Fruit fly (Drosophila melanogaster) whole organism, embryonic: Measurements from ENCODE around the gene IFT54.
A peak's percentile ranks its signal among the peaks of the same experiment; 100 is the strongest.

Experiments used
- Atf3 ChIP-seq: fragments of 200-800 bp; sonication (Bioruptor generic); optimal IDR thresholded peaks from 3 replicates; lab custom pipeline; 2016; ENCODE audit warnings: missing biosample characterization, missing genetic modification characterization
- CG11456 ChIP-seq: fragments of 200-800 bp; sonication (Bioruptor generic); IDR thresholded peaks from 3 replicates; pipeline ENCODE4 v1.3.6; 2022; ENCODE audit warnings: missing biosample characterization, missing genetic modification characterization
- CG12391 ChIP-seq: fragments of 200-800 bp; sonication (Bioruptor generic); optimal IDR thresholded peaks from 3 replicates; lab custom pipeline; 2018; ENCODE audit warnings: missing biosample characterization, mild to moderate bottlenecking, missing genetic modification characterization, moderate library complexity
- CG14965 ChIP-seq: fragments of 200-800 bp; sonication (Bioruptor generic); optimal IDR thresholded peaks from 2 replicates; lab custom pipeline; 2016; ENCODE audit warnings: missing biosample characterization, missing genetic modification characterization, borderline replicate concordance
- CG17361 ChIP-seq: fragments of 200-800 bp; sonication (Bioruptor generic); IDR thresholded peaks from 3 replicates; pipeline ENCODE4 v1.3.6; 2022; ENCODE audit warnings: missing biosample characterization, missing genetic modification characterization
- CG18262 ChIP-seq: fragments of 200-800 bp; optimal IDR thresholded peaks from 3 replicates; lab custom pipeline; 2019; ENCODE audit warnings: missing biosample characterization, mild to moderate bottlenecking, missing genetic modification characterization, moderate library complexity
- CG2678 ChIP-seq: fragments of 200-800 bp; sonication (Bioruptor generic); optimal IDR thresholded peaks from 3 replicates; lab custom pipeline; 2019; ENCODE audit warnings: missing biosample characterization, mild to moderate bottlenecking, missing genetic modification characterization, moderate library complexity
- CG30403 ChIP-seq: fragments of 200-800 bp; sonication (Bioruptor generic); optimal IDR thresholded peaks from 3 replicates; lab custom pipeline; 2016; ENCODE audit warnings: missing biosample characterization, missing genetic modification characterization
- CG5180 ChIP-seq: fragments of 200-800 bp; sonication (Bioruptor generic); optimal IDR thresholded peaks from 3 replicates; lab custom pipeline; 2017; ENCODE audit warnings: missing biosample characterization, missing genetic modification characterization, mild to moderate bottlenecking, moderate library complexity, missing genetic modification reagents
- CG6765 ChIP-seq: fragments of 200-800 bp; sonication (Bioruptor generic); optimal IDR thresholded peaks from 3 replicates; lab custom pipeline; 2017; ENCODE audit warnings: missing biosample characterization, mild to moderate bottlenecking, missing genetic modification characterization
- CG7556 ChIP-seq: fragments of 200-800 bp; sonication (Bioruptor generic); optimal IDR thresholded peaks from 2 replicates; lab custom pipeline; 2017; ENCODE audit warnings: missing biosample characterization, mild to moderate bottlenecking, missing genetic modification characterization
- CG8359 ChIP-seq: fragments of 200-800 bp; sonication (Bioruptor generic); optimal IDR thresholded peaks from 2 replicates; lab custom pipeline; 2017; ENCODE audit warnings: missing biosample characterization, mild to moderate bottlenecking, missing genetic modification characterization, borderline replicate concordance
- CG9932 ChIP-seq: fragments of 200-800 bp; sonication (Bioruptor generic); IDR thresholded peaks from 2 replicates; pipeline ENCODE4 v1.3.6; 2022; ENCODE audit warnings: missing biosample characterization, missing genetic modification characterization
- Deaf1 ChIP-seq: fragments of 200-800 bp; optimal IDR thresholded peaks from 3 replicates; lab custom pipeline; 2019; ENCODE audit warnings: missing biosample characterization, mild to moderate bottlenecking, missing genetic modification characterization, moderate library complexity
- Dek ChIP-seq: fragments of 200-800 bp; sonication (Bioruptor generic); optimal IDR thresholded peaks from 3 replicates; lab custom pipeline; 2019; ENCODE audit warnings: missing biosample characterization, mild to moderate bottlenecking, missing genetic modification characterization, moderate library complexity
- Fer3 ChIP-seq: fragments of 200-800 bp; sonication (Bioruptor generic); optimal IDR thresholded peaks from 2 replicates; lab custom pipeline; 2018; ENCODE audit warnings: missing biosample characterization, mild to moderate bottlenecking, missing genetic modification characterization, moderate library complexity
- Med ChIP-seq: fragments of 200-800 bp; sonication (Bioruptor generic); peaks from one replicate; lab custom pipeline; 2016; ENCODE audit warnings: missing biosample characterization, missing genetic modification characterization, mild to moderate bottlenecking, inconsistent platforms, moderate library complexity
- Mes4 ChIP-seq: fragments of 200-800 bp; sonication (Bioruptor generic); optimal IDR thresholded peaks from 2 replicates; lab custom pipeline; 2016; ENCODE audit warnings: missing biosample characterization, missing genetic modification characterization
- Oli ChIP-seq: fragments of 200-800 bp; sonication (Bioruptor generic); optimal IDR thresholded peaks from 2 replicates; lab custom pipeline; 2018; ENCODE audit warnings: missing biosample characterization, mild to moderate bottlenecking, missing genetic modification characterization, moderate library complexity
- Opbp ChIP-seq: fragments of 200-800 bp; sonication (Bioruptor generic); IDR thresholded peaks from 3 replicates; pipeline ENCODE4 v1.3.6; 2022; ENCODE audit warnings: missing biosample characterization, missing genetic modification characterization; ENCODE audit not compliant: partially characterized antibody
- al ChIP-seq: fragments of 200-800 bp; sonication (Bioruptor generic); IDR thresholded peaks from 2 replicates; pipeline ENCODE4 v1.3.6; 2022; ENCODE audit warnings: missing biosample characterization, missing genetic modification characterization
- ap ChIP-seq: fragments of 200-800 bp; sonication (Bioruptor generic); IDR thresholded peaks from 2 replicates; pipeline ENCODE4 v1.3.6; 2022; ENCODE audit warnings: missing biosample characterization, missing genetic modification characterization
- bsh ChIP-seq, 2 experiments: fragments of 200-800 bp; sonication (Bioruptor generic); optimal IDR thresholded peaks; 2 replicates each; lab custom pipeline; 2017 to 2018; ENCODE audit warnings: mild to moderate bottlenecking in 2 of 2, missing biosample characterization in 2 of 2, missing genetic modification characterization in 2 of 2, moderate library complexity in 1 of 2
- btn ChIP-seq: fragments of 200-800 bp; sonication (Bioruptor generic); optimal IDR thresholded peaks from 2 replicates; lab custom pipeline; 2016; ENCODE audit warnings: missing biosample characterization, missing genetic modification characterization
- caup ChIP-seq: fragments of 200-800 bp; sonication (Bioruptor generic); optimal IDR thresholded peaks from 3 replicates; lab custom pipeline; 2017; ENCODE audit warnings: missing biosample characterization, mild to moderate bottlenecking, missing genetic modification characterization, moderate library complexity; ENCODE audit not compliant: severe bottlenecking
- cg ChIP-seq: fragments of 200-800 bp; sonication (Bioruptor generic); optimal IDR thresholded peaks from 3 replicates; lab custom pipeline; 2019; ENCODE audit warnings: missing biosample characterization, mild to moderate bottlenecking, missing genetic modification characterization, moderate library complexity
- chinmo ChIP-seq: fragments of 200-800 bp; sonication (Bioruptor generic); IDR thresholded peaks from 4 replicates; pipeline ENCODE4 v1.3.6; 2022; ENCODE audit warnings: missing biosample characterization, missing genetic modification characterization; ENCODE audit not compliant: partially characterized antibody
- chn ChIP-seq: fragments of 200-800 bp; sonication (Bioruptor generic); optimal IDR thresholded peaks from 2 replicates; lab custom pipeline; 2016; ENCODE audit warnings: missing biosample characterization, missing genetic modification characterization
- ci ChIP-seq: fragments of 200-800 bp; sonication (Bioruptor generic); IDR thresholded peaks from 3 replicates; pipeline ENCODE4 v1.3.6; 2022; ENCODE audit warnings: missing biosample characterization, missing genetic modification characterization
- corto ChIP-seq: fragments of 200-800 bp; sonication (Bioruptor generic); optimal IDR thresholded peaks from 2 replicates; lab custom pipeline; 2016; ENCODE audit warnings: missing biosample characterization, mild to moderate bottlenecking, missing genetic modification characterization, moderate library complexity
- crc ChIP-seq: fragments of 200-800 bp; sonication (Bioruptor generic); optimal IDR thresholded peaks from 2 replicates; lab custom pipeline; 2016; ENCODE audit warnings: missing biosample characterization, missing genetic modification characterization
- dan ChIP-seq: fragments of 200-800 bp; sonication (Bioruptor generic); IDR thresholded peaks from 2 replicates; pipeline ENCODE4 v1.3.6; 2022; ENCODE audit warnings: missing biosample characterization, missing genetic modification characterization
- dpn ChIP-seq, 2 experiments: fragments of 200-800 bp; sonication (Bioruptor generic); optimal IDR thresholded peaks; 3 replicates each; lab custom pipeline; 2016; ENCODE audit warnings: missing biosample characterization in 2 of 2, missing genetic modification characterization in 2 of 2
- dysf ChIP-seq: fragments of 200-800 bp; sonication (Bioruptor generic); IDR thresholded peaks from 3 replicates; pipeline ENCODE4 v1.3.6; 2022; ENCODE audit warnings: missing biosample characterization, missing genetic modification characterization
- fu2 ChIP-seq: fragments of 200-800 bp; sonication (Bioruptor generic); optimal IDR thresholded peaks from 2 replicates; lab custom pipeline; 2016; ENCODE audit warnings: missing biosample characterization, missing genetic modification characterization
- grau ChIP-seq: fragments of 200-800 bp; optimal IDR thresholded peaks from 3 replicates; lab custom pipeline; 2019; ENCODE audit warnings: missing biosample characterization, mild to moderate bottlenecking, missing genetic modification characterization, moderate library complexity
- gsb ChIP-seq: fragments of 200-800 bp; sonication (Bioruptor generic); IDR thresholded peaks from 2 replicates; pipeline ENCODE4 v1.3.6; 2022; ENCODE audit warnings: missing biosample characterization, missing genetic modification characterization
- ham ChIP-seq: fragments of 200-800 bp; sonication (Bioruptor generic); IDR thresholded peaks from 2 replicates; pipeline ENCODE4 v1.3.6; 2022; ENCODE audit warnings: missing biosample characterization, missing genetic modification characterization
- jumu ChIP-seq: fragments of 200-800 bp; sonication (Bioruptor generic); optimal IDR thresholded peaks from 3 replicates; lab custom pipeline; 2016; ENCODE audit warnings: missing biosample characterization, missing genetic modification characterization
- nmo ChIP-seq: fragments of 200-800 bp; sonication (Bioruptor generic); optimal IDR thresholded peaks from 2 replicates; lab custom pipeline; 2018; ENCODE audit warnings: missing biosample characterization, mild to moderate bottlenecking, missing genetic modification characterization, moderate library complexity
- pho ChIP-seq: fragments of 200-800 bp; sonication (Bioruptor generic); optimal IDR thresholded peaks from 2 replicates; lab custom pipeline; 2016; ENCODE audit warnings: missing biosample characterization, missing genetic modification characterization
- phol ChIP-seq: fragments of 200-800 bp; sonication (Bioruptor generic); optimal IDR thresholded peaks from 3 replicates; lab custom pipeline; 2018; ENCODE audit warnings: missing biosample characterization, mild to moderate bottlenecking, missing genetic modification characterization, moderate library complexity
- pita ChIP-seq: fragments of 200-800 bp; sonication (Bioruptor generic); optimal IDR thresholded peaks from 2 replicates; lab custom pipeline; 2017; ENCODE audit warnings: missing biosample characterization, mild to moderate bottlenecking, missing genetic modification characterization
- ranshi ChIP-seq: fragments of 200-800 bp; sonication (Bioruptor generic); IDR thresholded peaks from 2 replicates; pipeline ENCODE4 v1.3.6; 2022; ENCODE audit warnings: missing biosample characterization, missing genetic modification characterization
- rib ChIP-seq: fragments of 200-800 bp; sonication (Bioruptor generic); IDR thresholded peaks from 2 replicates; pipeline ENCODE4 v1.3.6; 2022; ENCODE audit warnings: missing biosample characterization, missing genetic modification characterization
- sd ChIP-seq: fragments of 200-800 bp; sonication (Bioruptor generic); optimal IDR thresholded peaks from 3 replicates; lab custom pipeline; 2018; ENCODE audit warnings: missing biosample characterization, mild to moderate bottlenecking, missing genetic modification characterization, moderate library complexity
- sens ChIP-seq: fragments of 200-800 bp; sonication (Bioruptor generic); peaks from one replicate; lab custom pipeline; 2016; ENCODE audit warnings: missing biosample characterization, missing genetic modification characterization
- unpg ChIP-seq: fragments of 200-800 bp; sonication (Bioruptor generic); optimal IDR thresholded peaks from 3 replicates; lab custom pipeline; 2018; ENCODE audit warnings: missing biosample characterization, mild to moderate bottlenecking, missing genetic modification characterization, moderate library complexity

The IFT54 gene

DNA sequence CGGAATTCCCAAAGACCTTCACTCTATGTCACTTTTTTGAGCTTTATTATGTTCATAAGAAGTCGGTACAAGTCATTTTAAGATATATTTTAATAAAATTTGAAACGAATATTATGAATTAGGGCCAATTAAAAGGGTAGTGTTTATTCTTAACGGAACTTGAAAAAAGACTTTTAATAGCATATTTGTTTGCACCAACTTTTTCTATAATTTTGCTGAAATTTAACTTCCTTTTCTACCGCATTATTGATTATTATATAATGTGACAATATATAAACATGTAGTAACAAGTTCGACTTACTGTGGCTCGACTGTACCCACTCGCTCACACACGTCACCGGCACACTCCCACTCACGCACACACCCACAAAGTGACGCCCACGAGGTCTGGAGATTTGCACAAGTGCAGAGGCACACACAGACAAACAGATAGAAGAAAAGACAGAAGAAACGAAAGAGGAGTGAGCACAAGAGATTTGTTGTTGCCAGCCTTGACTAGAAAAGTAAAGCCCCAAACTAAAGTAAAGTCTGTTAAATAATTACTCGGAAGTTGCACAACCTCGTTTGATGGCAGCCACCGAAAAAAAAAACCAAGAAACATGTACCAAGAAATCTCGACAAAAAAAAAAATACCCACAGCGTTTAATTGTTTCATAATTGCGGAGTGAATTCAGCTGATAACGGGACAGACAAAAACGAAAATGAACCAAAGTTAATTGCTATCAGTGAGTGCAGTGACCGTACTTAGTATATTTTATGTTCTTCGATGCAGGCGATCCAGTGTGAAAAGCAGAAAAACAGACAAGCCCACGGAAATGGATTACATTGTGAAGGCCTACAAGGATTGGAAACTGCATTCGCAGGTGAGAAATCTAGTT is 12.0 kb upstream of the IFT54 start (continued):
- TF ChIP-seq CG12391 (tag; lab: Kevin White, UChicago) (peak; percentile 23), CG7556 (GFP tag; lab: Kevin White, UChicago) (peak; percentile 28), rib (GFP tag; lab: Robert Waterston, UW) (no peak), pho (GFP tag; lab: Kevin White, UChicago) (no peak), Oli (peak; percentile 8), dan (GFP tag; lab: Robert Waterston, UW) (no peak), CG17361 (GFP tag; lab: Robert Waterston, UW) (no peak), jumu (GFP tag; lab: Kevin White, UChicago) (no peak), ham (GFP tag; lab: Robert Waterston, UW) (no peak), Mes4 (GFP tag; lab: Kevin White, UChicago) (no peak), dysf (0 out of 3 replicates have a peak, but pooled peaks have one; percentile 30), ranshi (GFP tag; lab: Robert Waterston, UW) (no peak), gsb (GFP tag; lab: Robert Waterston, UW) (0 out of 2 replicates have a peak, but pooled peaks have one; percentile 18), ci (GFP tag; lab: Robert Waterston, UW) (no peak), CG18262 (tag; lab: Kevin White, UChicago) (peak; percentile 18), Med (peak; percentile 69), caup (GFP tag; lab: Kevin White, UChicago) (no peak), sd (tag; lab: Kevin White, UChicago) (no peak), sens (GFP tag; lab: Kevin White, UChicago) (peak; percentile 70), al (GFP tag; lab: Robert Waterston, UW) (no peak), grau (peak; percentile 82), nmo (GFP tag; lab: Kevin White, UChicago) (peak; percentile 22), Deaf1 (no peak), chinmo (GFP tag; lab: Robert Waterston, UW) (0 out of 4 replicates have a peak, but pooled peaks have one; percentile 26), Fer3 (tag; lab: Kevin White, UChicago) (peak; percentile 28), phol (peak; percentile 35), ap (GFP tag; lab: Robert Waterston, UW) (no peak), btn (GFP tag; lab: Kevin White, UChicago) (no peak), CG30403 (GFP tag; lab: Kevin White, UChicago) (peak; percentile 23), CG2678 (tag; lab: Kevin White, UChicago) (peak; percentile 59), CG9932 (GFP tag; lab: Robert Waterston, UW) (0 out of 2 replicates have a peak, but pooled peaks have one; percentile 4), CG11456 (GFP tag; lab: Robert Waterston, UW) (no peak), dpn (GFP tag; optimal IDR thresholded peaks at IDR 0.05; lab: Kevin White, UChicago) (peak in 1 of 2 experiments; percentile 8), CG6765 (GFP tag; lab: Kevin White, UChicago) (peak; percentile 33), chn (GFP tag; lab: Kevin White, UChicago) (no peak), unpg (GFP tag; lab: Kevin White, UChicago) (peak; percentile 3), pita (GFP tag; lab: Kevin White, UChicago) (no peak), CG8359 (GFP tag; lab: Kevin White, UChicago) (no peak), Dek (tag; lab: Kevin White, UChicago) (no peak), corto (no peak), Atf3 (GFP tag; lab: Kevin White, UChicago) (no peak), CG5180 (GFP tag; lab: Kevin White, UChicago) (peak; percentile 5), bsh (GFP tag; optimal IDR thresholded peaks at IDR 0.05; lab: Kevin White, UChicago) (peak in 1 of 2 experiments; percentile 6), crc (GFP tag; lab: Kevin White, UChicago) (no peak), Opbp (GFP tag; lab: Robert Waterston, UW) (no peak), CG14965 (no peak), fu2 (no peak), cg (GFP tag; lab: Kevin White, UChicago) (peak; percentile 28)
